Worm (Caenorhabditis elegans): ENCODE data around the gene C33D3.4.

C33D3.4 gene

ce11 chrX:10528993-10529392, 40.1 kb downstream of the C33D3.4 start, which contains the start of the genes F14F3.5 and slcf-1 (continued):
- TF ChIP-seq spr-3 (GFP tag; optimal IDR thresholded peaks at IDR 0.05): no peak
- no peak for TF ChIP-seq ztf-11 (tag; optimal IDR thresholded peaks at IDR 0.05)
- TF ChIP-seq ZK337.2 (GFP tag; IDR thresholded peaks at IDR 0.05): no peak
- TF ChIP-seq snpc-1.2 (GFP tag; IDR thresholded peaks at IDR 0.05): no peak
- TF ChIP-seq hmg-1.1 (GFP tag; IDR thresholded peaks at IDR 0.05): no peak
- no peak for TF ChIP-seq F37D6.2 (tag; optimal IDR thresholded peaks at IDR 0.05)
- no peak for TF ChIP-seq rbr-2 (tag; optimal IDR thresholded peaks at IDR 0.05)
- TF ChIP-seq dve-1 (tag; optimal IDR thresholded peaks at IDR 0.05; ENCODE audit: insufficient read depth): peak; percentile 51
- TF ChIP-seq F10B5.3 (tag; optimal IDR thresholded peaks at IDR 0.05): no peak
- no peak for TF ChIP-seq dmd-9 (GFP tag; IDR thresholded peaks at IDR 0.05)
- no peak for TF ChIP-seq F49E8.2 (tag; optimal IDR thresholded peaks at IDR 0.05; ENCODE audit: borderline replicate concordance)
- TF ChIP-seq unc-62 (GFP tag; optimal IDR thresholded peaks at IDR 0.05 in 1 of 2): peak in 1 of 2 experiments; percentile 61
- no peak for TF ChIP-seq unc-62 (tag; optimal IDR thresholded peaks at IDR 0.05)
- TF ChIP-seq nhr-28 (tag; optimal IDR thresholded peaks at IDR 0.05): peak; percentile 34
- no peak for TF ChIP-seq sdz-12 (GFP tag; optimal IDR thresholded peaks at IDR 0.05)
- no peak for TF ChIP-seq ztf-7 (tag; optimal IDR thresholded peaks at IDR 0.05)
- no peak for TF ChIP-seq nhr-237 (tag; optimal IDR thresholded peaks at IDR 0.05)
- no peak for TF ChIP-seq ceh-32 (tag; optimal IDR thresholded peaks at IDR 0.05; ENCODE audit: poor library complexity)
- TF ChIP-seq nhr-41 (GFP tag; IDR thresholded peaks at IDR 0.05): no peak
- TF ChIP-seq snpc-4 (tag; optimal IDR thresholded peaks at IDR 0.05): no peak
- TF ChIP-seq set-16 (GFP tag; IDR thresholded peaks at IDR 0.05): no peak
- TF ChIP-seq tra-1 (GFP tag; IDR thresholded peaks at IDR 0.05): 0 out of 2 replicates have a peak, but pooled peaks have one; percentile 11
- TF ChIP-seq T26A8.4 (GFP tag; IDR thresholded peaks at IDR 0.05): no peak
- TF ChIP-seq lin-1 (GFP tag; IDR thresholded peaks at IDR 0.05): no peak
- no peak for TF ChIP-seq hif-1 (tag; optimal IDR thresholded peaks at IDR 0.05)
- TF ChIP-seq daf-19 (GFP tag; conservative IDR thresholded peaks at IDR 0.05): no peak
- TF ChIP-seq mxl-2 (GFP tag; conservative IDR thresholded peaks at IDR 0.05): no peak
- no peak for TF ChIP-seq nhr-77 (tag; optimal IDR thresholded peaks at IDR 0.05)
- TF ChIP-seq nhr-48 (tag; optimal IDR thresholded peaks at IDR 0.05): no peak
- TF ChIP-seq gei-8 (GFP tag; optimal IDR thresholded peaks at IDR 0.05): no peak

DNA sequence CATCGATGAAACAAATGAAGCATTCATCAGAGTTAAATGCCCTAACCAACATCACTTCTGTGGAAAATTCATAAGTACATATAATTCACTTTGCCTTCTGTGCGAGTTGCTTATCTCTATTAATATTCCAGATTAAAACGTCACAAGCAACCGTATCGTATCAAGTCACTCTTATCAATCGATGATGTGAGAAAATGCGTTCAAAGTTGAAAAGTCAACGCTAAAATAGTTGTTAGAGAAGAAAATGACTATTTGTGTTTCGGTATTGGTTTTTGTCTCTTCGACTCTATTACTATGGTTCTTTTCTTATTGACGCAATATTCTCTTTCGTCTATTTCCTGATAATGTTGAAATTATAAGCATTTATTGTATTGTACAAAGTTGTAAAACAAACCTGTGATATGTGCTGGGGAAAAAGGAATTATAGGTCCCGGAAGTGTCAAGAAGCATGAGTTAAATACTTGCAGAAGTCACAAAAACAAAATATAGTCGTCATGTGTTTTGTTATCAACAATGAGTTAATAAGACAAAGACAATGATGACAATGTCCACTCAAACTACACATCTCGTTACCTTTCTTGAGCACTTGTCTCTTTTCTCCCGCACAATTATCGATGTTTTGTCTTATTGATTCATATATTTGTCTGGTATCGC, 43.4 kb downstream of the C33D3.4 start:
- TF ChIP-seq pqm-1 (tag; optimal IDR thresholded peaks at IDR 0.05) (peak; percentile 10), unc-62 (GFP tag; optimal IDR thresholded peaks at IDR 0.05 in 1 of 2) (peak in 1 of 2 experiments; percentile 91), unc-62 (tag; optimal IDR thresholded peaks at IDR 0.05) (no peak), daf-16 (GFP tag; optimal IDR thresholded peaks at IDR 0.05) (no peak), daf-16 (tag; optimal IDR thresholded peaks at IDR 0.05) (peak; percentile 63), nhr-11 (tag; optimal IDR thresholded peaks at IDR 0.05) (no peak), nhr-102 (tag; optimal IDR thresholded peaks at IDR 0.05) (no peak), hlh-30 (tag; optimal IDR thresholded peaks at IDR 0.05; ENCODE audit: insufficient read depth) (peak; percentile 23), cey-2 (tag; optimal IDR thresholded peaks at IDR 0.05; ENCODE audit: borderline replicate concordance, insufficient read depth) (no peak), F26F4.8 (GFP tag; conservative IDR thresholded peaks at IDR 0.05) (no peak), fos-1 (tag; optimal IDR thresholded peaks at IDR 0.05) (no peak), nhr-48 (tag; optimal IDR thresholded peaks at IDR 0.05) (peak; percentile 56), mep-1 (tag; optimal IDR thresholded peaks at IDR 0.05) (peak; percentile 24), dmd-6 (GFP tag; IDR thresholded peaks at IDR 0.05) (peak; percentile 52; the same call in 1 of the 2 replicates), nhr-111 (GFP tag; optimal IDR thresholded peaks at IDR 0.05) (no peak), jun-1 (tag; optimal IDR thresholded peaks at IDR 0.05) (no peak), mes-2 (tag; optimal IDR thresholded peaks at IDR 0.05; ENCODE audit: poor library complexity, severe bottlenecking) (no peak), aha-1 (tag) (peak; percentile 3), lin-1 (GFP tag; IDR thresholded peaks at IDR 0.05) (peak; percentile 60; the same call in 1 of the 2 replicates), T20F7.1 (GFP tag; optimal IDR thresholded peaks at IDR 0.05) (peak; percentile 32), zip-2 (tag; optimal IDR thresholded peaks at IDR 0.05) (no peak), mdl-1 (tag; optimal IDR thresholded peaks at IDR 0.05) (peak in 1 of 2 experiments; percentile 3), dmd-8 (GFP tag; IDR thresholded peaks at IDR 0.05) (no peak), php-3 (GFP tag; IDR thresholded peaks at IDR 0.05) (0 out of 2 replicates have a peak, but pooled peaks have one; percentile 34)

Data from whole organism, L4 larva.